Worm (Caenorhabditis elegans) whole organism, midembryonic: ENCODE measurements around the gene ciao-2B.

Source experiments
- ref-1 ChIP-seq: fragments of 200-800 bp; sonication (Bioruptor generic); conservative IDR thresholded peaks from 2 replicates; pipeline ENCODE4 v1.3.6; 2022; ENCODE audit warnings: missing genetic modification reagents, missing genetic modification characterization, missing compliant biosample characterization
- ztf-29 ChIP-seq: fragments of 200-800 bp; sonication (Bioruptor generic); IDR thresholded peaks from 2 replicates; pipeline ENCODE4 v1.3.6; 2022; ENCODE audit warnings: missing genetic modification reagents, missing genetic modification characterization, missing compliant biosample characterization

ce11 chrIII:13455816-13456215 lies 16.5 kb upstream of the ciao-2B start:
- no peak for TF ChIP-seq ztf-29
- no peak for TF ChIP-seq ref-1 (GFP tag; lab: Robert Waterston, UW)
